Fruit fly (Drosophila melanogaster): ENCODE measurements around the gene tos.
A peak's percentile ranks its signal among the peaks of the same experiment; 100 is the strongest.

The tos gene

DNA sequence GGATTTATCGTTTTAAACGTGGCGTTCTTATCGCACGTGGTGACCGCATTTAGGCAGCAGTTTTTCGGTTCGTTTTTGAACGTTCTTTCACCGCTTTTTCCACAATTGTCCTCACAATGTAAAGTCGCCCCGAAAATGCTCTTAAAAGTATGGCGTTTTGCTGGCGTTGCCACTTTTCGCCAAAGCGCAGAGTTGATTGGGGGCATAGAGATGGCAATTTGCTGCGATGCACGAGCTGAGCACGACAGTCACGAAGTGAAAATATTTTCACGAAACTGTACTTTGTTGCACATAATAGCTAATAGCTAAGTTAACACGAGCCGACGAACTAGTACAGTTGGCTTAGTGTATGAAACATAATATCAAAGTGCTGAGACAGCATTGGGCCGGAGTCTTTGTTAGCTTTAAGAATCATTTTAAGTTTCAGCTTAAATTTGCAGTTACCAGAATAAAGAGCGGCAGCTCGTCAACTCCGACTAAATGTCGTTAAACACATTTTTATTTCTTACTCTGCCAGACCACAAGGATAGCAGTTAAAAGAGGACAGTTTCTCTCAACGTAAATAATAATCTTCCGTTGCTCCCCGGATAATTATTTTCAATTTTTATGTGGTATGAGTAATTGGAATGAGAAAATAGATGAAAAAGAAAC is 6.9 kb upstream of the tos start, which contains the start of gene msl-1 (continued):
- TF ChIP-seq lmd (GFP tag; IDR thresholded peaks at IDR 0.05), result peak; percentile 41; the same call in 1 of the 2 replicates
- TF ChIP-seq fd64A (GFP tag; optimal IDR thresholded peaks at IDR 0.05), result no peak
- peak; percentile 6; the same call in 1 of the 2 replicates for TF ChIP-seq CG4404 (GFP tag; IDR thresholded peaks at IDR 0.05)
- TF ChIP-seq tll (GFP tag; optimal IDR thresholded peaks at IDR 0.05), result peak in 1 of 2 experiments; percentile 31
- peak; percentile 97 for TF ChIP-seq row (GFP tag; IDR thresholded peaks at IDR 0.05)
- peak; percentile 99 for TF ChIP-seq CG42726 (GFP tag; IDR thresholded peaks at IDR 0.05; ENCODE audit: partially characterized antibody)
- peak; percentile 27; the same call in 1 of the 2 replicates for TF ChIP-seq Poxn (GFP tag; IDR thresholded peaks at IDR 0.05)
- TF ChIP-seq maf-S (GFP tag; optimal IDR thresholded peaks at IDR 0.05), result no peak
- TF ChIP-seq Dp (GFP tag; optimal IDR thresholded peaks at IDR 0.05), result peak; percentile 32
- TF ChIP-seq br (optimal IDR thresholded peaks at IDR 0.05), result no peak
- TF ChIP-seq Bgb (GFP tag; IDR thresholded peaks at IDR 0.05; ENCODE audit: partially characterized antibody), result peak; percentile 98
- TF ChIP-seq Xbp1 (GFP tag; optimal IDR thresholded peaks at IDR 0.05), result peak; percentile 44
- no peak for TF ChIP-seq lola (GFP tag; optimal IDR thresholded peaks at IDR 0.05)
- peak; percentile 92 for TF ChIP-seq MESR4 (GFP tag; optimal IDR thresholded peaks at IDR 0.05)
- peak; percentile 94 for TF ChIP-seq ato (GFP tag; IDR thresholded peaks at IDR 0.05; ENCODE audit: partially characterized antibody)
- TF ChIP-seq prd (optimal IDR thresholded peaks at IDR 0.05), result no peak
- peak; percentile 61 for TF ChIP-seq prd (GFP tag; IDR thresholded peaks at IDR 0.05)
- no peak for TF ChIP-seq CG4282 (GFP tag; optimal IDR thresholded peaks at IDR 0.05)
- TF ChIP-seq sob (GFP tag; IDR thresholded peaks at IDR 0.05), result peak; percentile 62; the same call in 1 of the 2 replicates
- no peak for TF ChIP-seq ara (GFP tag; IDR thresholded peaks at IDR 0.05)
- peak; percentile 95 for TF ChIP-seq knrl (GFP tag; IDR thresholded peaks at IDR 0.05; ENCODE audit: partially characterized antibody)
- TF ChIP-seq CG10147 (GFP tag; optimal IDR thresholded peaks at IDR 0.05), result no peak
- peak; percentile 1 to 9 for TF ChIP-seq chif (GFP tag; optimal IDR thresholded peaks at IDR 0.05)
- peak; percentile 77 for TF ChIP-seq CG15514 (GFP tag; optimal IDR thresholded peaks at IDR 0.05)
- peak; percentile 55 for TF ChIP-seq zfh2 (GFP tag; optimal IDR thresholded peaks at IDR 0.05)
- TF ChIP-seq gce (GFP tag; IDR thresholded peaks at IDR 0.05), result no peak
- no peak for TF ChIP-seq cato (GFP tag; optimal IDR thresholded peaks at IDR 0.05; ENCODE audit: borderline replicate concordance)
- peak; percentile 22 to 41 for TF ChIP-seq dpn (GFP tag; optimal IDR thresholded peaks at IDR 0.05)
- peak; percentile 36 for TF ChIP-seq B-H2 (GFP tag; optimal IDR thresholded peaks at IDR 0.05)
- peak; percentile 27; the same call in 1 of the 3 replicates for TF ChIP-seq Aef1 (GFP tag; IDR thresholded peaks at IDR 0.05)
- TF ChIP-seq wdn (GFP tag; IDR thresholded peaks at IDR 0.05), result peak; percentile 69
- peak; percentile 12 for TF ChIP-seq Atf-2 (GFP tag; optimal IDR thresholded peaks at IDR 0.05)
- TF ChIP-seq Hsf (GFP tag; optimal IDR thresholded peaks at IDR 0.05), result peak; percentile 41
- TF ChIP-seq CG10274 (GFP tag; optimal IDR thresholded peaks at IDR 0.05), result no peak
- TF ChIP-seq CG8290 (GFP tag; optimal IDR thresholded peaks at IDR 0.05), result no peak
- TF ChIP-seq CG8290 (tag; optimal IDR thresholded peaks at IDR 0.05), result peak in 1 of 2 experiments; percentile 49
- TF ChIP-seq Bteb2 (GFP tag; optimal IDR thresholded peaks at IDR 0.05), result peak; percentile 39
- no peak for TF ChIP-seq her (GFP tag; optimal IDR thresholded peaks at IDR 0.05)
- peak; percentile 92 for TF ChIP-seq vnd (GFP tag; IDR thresholded peaks at IDR 0.05; ENCODE audit: partially characterized antibody)
- peak; percentile 75 for TF ChIP-seq CG6272 (GFP tag; IDR thresholded peaks at IDR 0.05)
- no peak for TF ChIP-seq CG17385 (GFP tag; optimal IDR thresholded peaks at IDR 0.05)
- peak; percentile 97 for TF ChIP-seq inv (GFP tag; IDR thresholded peaks at IDR 0.05; ENCODE audit: partially characterized antibody)
- TF ChIP-seq Sox100B (GFP tag; optimal IDR thresholded peaks at IDR 0.05), result no peak
- TF ChIP-seq sug (tag; optimal IDR thresholded peaks at IDR 0.05), result peak; percentile 58
- no peak for TF ChIP-seq fd102C (GFP tag; optimal IDR thresholded peaks at IDR 0.05)
- TF ChIP-seq lov (optimal IDR thresholded peaks at IDR 0.05), result no peak
- 0 out of 3 replicates have a peak, but pooled peaks have one; percentile 5 for TF ChIP-seq lov (GFP tag; IDR thresholded peaks at IDR 0.05)
- no peak for TF ChIP-seq dmrt11E (tag; optimal IDR thresholded peaks at IDR 0.05)
- peak; percentile 96 for TF ChIP-seq phol (tag; optimal IDR thresholded peaks at IDR 0.05)
- peak; percentile 79 for TF ChIP-seq HmgD (GFP tag; optimal IDR thresholded peaks at IDR 0.05)

All from whole organism, embryonic.